Fruit fly (Drosophila melanogaster) whole organism, adult: ENCODE data around the gene Ctl1.

ENCODE experiments used
- CG11617 ChIP-seq: fragments of 200-800 bp; sonication (Bioruptor generic); optimal IDR thresholded peaks from 2 replicates; lab custom pipeline; 2017; ENCODE audit warnings: mild to moderate bottlenecking, missing biosample characterization, missing genetic modification reagents, missing genetic modification characterization
- CG12768 ChIP-seq: fragments of 200-800 bp; sonication (Bioruptor generic); optimal IDR thresholded peaks from 2 replicates; lab custom pipeline; 2017; ENCODE audit warnings: missing biosample characterization, missing genetic modification characterization, mild to moderate bottlenecking, moderate library complexity, missing genetic modification reagents
- CG14711 ChIP-seq: fragments of 200-800 bp; sonication (Bioruptor generic); optimal IDR thresholded peaks from 2 replicates; lab custom pipeline; 2018; ENCODE audit warnings: missing biosample characterization, mild to moderate bottlenecking, missing genetic modification characterization, moderate library complexity
- CG1620 ChIP-seq: fragments of 200-800 bp; sonication (Bioruptor generic); optimal IDR thresholded peaks from 2 replicates; lab custom pipeline; 2016; ENCODE audit warnings: missing biosample characterization, missing genetic modification characterization
- CG33017 ChIP-seq: fragments of 200-800 bp; sonication (Bioruptor generic); optimal IDR thresholded peaks from 2 replicates; lab custom pipeline; 2018; ENCODE audit warnings: missing biosample characterization, mild to moderate bottlenecking, missing genetic modification characterization, moderate library complexity
- CG5204 ChIP-seq: fragments of 200-800 bp; sonication (Bioruptor generic); optimal IDR thresholded peaks from 2 replicates; lab custom pipeline; 2016; ENCODE audit warnings: missing biosample characterization, missing genetic modification characterization
- CG7045 ChIP-seq: fragments of 200-800 bp; sonication (Bioruptor generic); optimal IDR thresholded peaks from 2 replicates; lab custom pipeline; 2017; ENCODE audit warnings: missing biosample characterization, mild to moderate bottlenecking, missing genetic modification characterization
- CG7101 ChIP-seq: fragments of 200-800 bp; sonication (Bioruptor generic); optimal IDR thresholded peaks from 2 replicates; lab custom pipeline; 2018; ENCODE audit warnings: missing biosample characterization, mild to moderate bottlenecking, missing genetic modification characterization, moderate library complexity
- Clk ChIP-seq: fragments of 200-800 bp; sonication (Bioruptor generic); optimal IDR thresholded peaks from 2 replicates; lab custom pipeline; 2017; ENCODE audit warnings: missing biosample characterization, missing genetic modification characterization
- Crg-1 ChIP-seq: fragments of 200-800 bp; sonication (Bioruptor generic); optimal IDR thresholded peaks from 2 replicates; lab custom pipeline; 2016; ENCODE audit warnings: missing biosample characterization, missing genetic modification characterization
- Hr96 ChIP-seq: fragments of 200-800 bp; sonication (Bioruptor generic); optimal IDR thresholded peaks from 2 replicates; lab custom pipeline; 2016; ENCODE audit warnings: missing biosample characterization, missing genetic modification characterization
- Mnt ChIP-seq: fragments of 200-800 bp; sonication (Bioruptor generic); optimal IDR thresholded peaks from 2 replicates; lab custom pipeline; 2016; ENCODE audit warnings: missing biosample characterization, mild to moderate bottlenecking, missing genetic modification characterization
- bab1 ChIP-seq: fragments of 200-800 bp; sonication (Bioruptor generic); optimal IDR thresholded peaks from 3 replicates; lab custom pipeline; 2019; ENCODE audit warnings: missing biosample characterization, mild to moderate bottlenecking, missing genetic modification characterization, moderate library complexity
- cic ChIP-seq: fragments of 200-800 bp; sonication (Bioruptor generic); optimal IDR thresholded peaks from 2 replicates; lab custom pipeline; 2017; ENCODE audit warnings: missing biosample characterization, mild to moderate bottlenecking, missing genetic modification characterization, moderate library complexity
- cnc ChIP-seq, 2 experiments: fragments of >200 bp; optimal IDR thresholded peaks; 2 replicates each; lab custom pipeline; 2017
- kay ChIP-seq: fragments of 200-800 bp; sonication (Bioruptor generic); peaks from one replicate; lab custom pipeline; 2016; ENCODE audit warnings: missing biosample characterization, missing genetic modification characterization, borderline replicate concordance
- ovo ChIP-seq: fragments of 200-800 bp; sonication (Bioruptor generic); optimal IDR thresholded peaks from 2 replicates; lab custom pipeline; 2016; ENCODE audit warnings: missing biosample characterization, missing genetic modification characterization
- pad ChIP-seq: fragments of 200-800 bp; sonication (Bioruptor generic); optimal IDR thresholded peaks from 3 replicates; lab custom pipeline; 2017; ENCODE audit warnings: missing biosample characterization, missing genetic modification characterization, mild to moderate bottlenecking, moderate library complexity, missing genetic modification reagents
- tj ChIP-seq: fragments of 200-800 bp; sonication (Bioruptor generic); optimal IDR thresholded peaks from 3 replicates; lab custom pipeline; 2017; ENCODE audit warnings: missing biosample characterization, mild to moderate bottlenecking, missing genetic modification characterization, moderate library complexity
- toe ChIP-seq: fragments of 200-800 bp; sonication (Bioruptor generic); optimal IDR thresholded peaks from 2 replicates; lab custom pipeline; 2016; ENCODE audit warnings: missing biosample characterization, missing genetic modification characterization

Ctl1 gene

dm6 chr3L:4293304-4293703, 15.5 kb downstream of the Ctl1 start:
- TF ChIP-seq pad (no peak), CG5204 (GFP tag; lab: Kevin White, UChicago) (no peak), CG7101 (tag; lab: Kevin White, UChicago) (no peak), toe (GFP tag; lab: Kevin White, UChicago) (no peak), Mnt (GFP tag; lab: Kevin White, UChicago) (no peak), CG11617 (GFP tag; lab: Kevin White, UChicago) (no peak), Crg-1 (GFP tag; lab: Kevin White, UChicago) (no peak)

- no peak for TF ChIP-seq pad
- peak; percentile 26 for TF ChIP-seq CG7101 (tag; lab: Kevin White, UChicago)
- no peak for TF ChIP-seq Clk (GFP tag; lab: Kevin White, UChicago)
- TF ChIP-seq cnc (optimal IDR thresholded peaks at IDR 0.05; lab: Kevin White, UChicago) = no peak
- TF ChIP-seq CG1620 (GFP tag; lab: Kevin White, UChicago) = no peak
- TF ChIP-seq Crg-1 (GFP tag; lab: Kevin White, UChicago) = no peak
- no peak for TF ChIP-seq toe (GFP tag; lab: Kevin White, UChicago)
- TF ChIP-seq Hr96 (GFP tag; lab: Kevin White, UChicago) = no peak
- TF ChIP-seq kay = no peak
- TF ChIP-seq ovo (GFP tag; lab: Kevin White, UChicago) = no peak
- TF ChIP-seq CG12768 (GFP tag; lab: Kevin White, UChicago) = no peak
- TF ChIP-seq bab1 = no peak
- TF ChIP-seq cic (GFP tag; lab: Kevin White, UChicago) = peak; percentile 39
- TF ChIP-seq CG7045 (GFP tag; lab: Kevin White, UChicago) = no peak
- TF ChIP-seq tj (GFP tag; lab: Kevin White, UChicago) = no peak
- TF ChIP-seq CG14711 (tag; lab: Kevin White, UChicago) = no peak
- TF ChIP-seq CG33017 (tag; lab: Kevin White, UChicago) = peak; percentile 54
- TF ChIP-seq CG11617 (GFP tag; lab: Kevin White, UChicago) = peak; percentile 10
- TF ChIP-seq Mnt (GFP tag; lab: Kevin White, UChicago) = no peak
- no peak for TF ChIP-seq CG5204 (GFP tag; lab: Kevin White, UChicago)
Observed at dm6 chr3L:4293711-4294110, 15.9 kb downstream of the Ctl1 start.

dm6 chr3L:4296760-4297159, 19.0 kb downstream of the Ctl1 start:
- TF ChIP-seq CG7045 (GFP tag; lab: Kevin White, UChicago) (no peak), Mnt (GFP tag; lab: Kevin White, UChicago) (no peak), Hr96 (GFP tag; lab: Kevin White, UChicago) (no peak), CG33017 (tag; lab: Kevin White, UChicago) (no peak), Clk (GFP tag; lab: Kevin White, UChicago) (no peak), ovo (GFP tag; lab: Kevin White, UChicago) (no peak), bab1 (no peak), CG11617 (GFP tag; lab: Kevin White, UChicago) (no peak), CG5204 (GFP tag; lab: Kevin White, UChicago) (no peak), CG7101 (tag; lab: Kevin White, UChicago) (no peak), kay (no peak), toe (GFP tag; lab: Kevin White, UChicago) (no peak), cnc (optimal IDR thresholded peaks at IDR 0.05; lab: Kevin White, UChicago) (no peak), CG14711 (tag; lab: Kevin White, UChicago) (no peak), Crg-1 (GFP tag; lab: Kevin White, UChicago) (no peak), tj (GFP tag; lab: Kevin White, UChicago) (no peak)

dm6 chr3L:4302088-4302487, 24.3 kb downstream of the Ctl1 start:
- no peak for TF ChIP-seq CG7101 (tag; lab: Kevin White, UChicago)

- TF ChIP-seq Crg-1 (GFP tag; lab: Kevin White, UChicago) (no peak), tj (GFP tag; lab: Kevin White, UChicago) (no peak), Clk (GFP tag; lab: Kevin White, UChicago) (no peak), Hr96 (GFP tag; lab: Kevin White, UChicago) (no peak), cnc (optimal IDR thresholded peaks at IDR 0.05; lab: Kevin White, UChicago) (no peak), CG11617 (GFP tag; lab: Kevin White, UChicago) (no peak), Mnt (GFP tag; lab: Kevin White, UChicago) (no peak), CG14711 (tag; lab: Kevin White, UChicago) (no peak), CG33017 (tag; lab: Kevin White, UChicago) (no peak), kay (no peak), pad (no peak), CG1620 (GFP tag; lab: Kevin White, UChicago) (no peak), CG12768 (GFP tag; lab: Kevin White, UChicago) (no peak), CG7101 (tag; lab: Kevin White, UChicago) (no peak), ovo (GFP tag; lab: Kevin White, UChicago) (no peak), bab1 (no peak), CG7045 (GFP tag; lab: Kevin White, UChicago) (no peak)
Observed at dm6 chr3L:4304244-4304959, 26.6 kb downstream of the Ctl1 start.
